Fruit fly (Drosophila melanogaster): ENCODE results near the gene Cdc5.

dm6 chr3L:315140-315539, 46.0 kb downstream of the Cdc5 start:
- TF ChIP-seq ttk (optimal IDR thresholded peaks at IDR 0.05) (no peak), Myc (optimal IDR thresholded peaks at IDR 0.05) (no peak), h (optimal IDR thresholded peaks at IDR 0.05) (no peak), psq (optimal IDR thresholded peaks at IDR 0.05) (no peak), Sin3A (optimal IDR thresholded peaks at IDR 0.05) (no peak), insv (optimal IDR thresholded peaks at IDR 0.05) (no peak)
